Fruit fly (Drosophila melanogaster) whole organism, wandering third instar larva: Measurements from ENCODE around the gene Miro.

Source experiments
- Dfd ChIP-seq: fragments of >200 bp; optimal IDR thresholded peaks from 2 replicates; lab custom pipeline; 2017; ENCODE audit warnings: missing biosample characterization, missing genetic modification characterization
- Hr83 ChIP-seq: fragments of 200-300 bp; sonication (Bioruptor generic); optimal IDR thresholded peaks from 2 replicates; lab custom pipeline; 2016; ENCODE audit warnings: missing biosample characterization, mild to moderate bottlenecking, missing genetic modification characterization, moderate library complexity; ENCODE audit not compliant: poor library complexity, severe bottlenecking
- br ChIP-seq: fragments of 200-800 bp; sonication (Bioruptor generic); optimal IDR thresholded peaks from 2 replicates; lab custom pipeline; 2016; ENCODE audit warnings: missing biosample characterization, missing genetic modification characterization
- brk ChIP-seq: fragments of 200-800 bp; sonication (Bioruptor generic); optimal IDR thresholded peaks from 2 replicates; lab custom pipeline; 2016; ENCODE audit warnings: missing biosample characterization, mild to moderate bottlenecking, missing genetic modification characterization
- lola ChIP-seq: fragments of >200 bp; optimal IDR thresholded peaks from 2 replicates; lab custom pipeline; 2017; ENCODE audit warnings: missing biosample characterization, missing genetic modification characterization

DNA sequence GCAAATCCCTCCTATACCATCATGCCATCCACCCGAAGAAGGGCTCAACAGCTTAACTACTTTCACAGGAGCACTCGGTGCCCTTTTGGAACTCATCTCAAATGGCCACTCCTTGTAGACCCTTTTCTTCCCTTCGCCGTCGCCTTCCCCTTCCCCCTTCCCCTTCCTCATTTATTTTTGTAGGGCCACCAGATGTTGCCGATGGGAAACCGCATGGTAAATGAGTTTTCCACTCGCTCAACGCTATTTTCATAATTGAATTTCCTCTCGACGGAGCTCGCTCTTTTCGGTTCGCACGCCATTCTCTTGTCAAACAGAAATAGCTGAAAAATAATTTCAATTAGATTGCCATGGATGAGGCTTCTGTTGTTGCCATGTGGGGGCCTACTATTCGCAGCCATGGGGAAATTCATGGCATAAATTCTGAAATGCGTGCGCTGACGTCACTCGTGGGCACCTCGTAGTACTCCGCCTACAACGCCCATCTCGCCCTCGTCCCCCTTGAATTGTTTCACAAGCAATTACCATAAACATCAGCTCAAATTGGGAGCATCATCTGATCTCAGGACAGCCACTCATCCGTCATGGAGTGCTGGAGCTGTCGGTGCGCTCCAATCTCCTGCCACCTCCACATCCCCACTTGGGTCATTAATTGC lies 26.5 kb downstream of the Miro start:
- no peak for TF ChIP-seq lola (GFP tag; lab: Kevin White, UChicago)
- no peak for TF ChIP-seq Dfd (GFP tag; lab: Kevin White, UChicago)
- no peak for TF ChIP-seq br (GFP tag; lab: Kevin White, UChicago)
- no peak for TF ChIP-seq brk (GFP tag; lab: Kevin White, UChicago)
- TF ChIP-seq Hr83 (GFP tag; lab: Kevin White, UChicago): no peak
